Worm (Caenorhabditis elegans): Measurements from ENCODE around the gene clec-133.

DNA sequence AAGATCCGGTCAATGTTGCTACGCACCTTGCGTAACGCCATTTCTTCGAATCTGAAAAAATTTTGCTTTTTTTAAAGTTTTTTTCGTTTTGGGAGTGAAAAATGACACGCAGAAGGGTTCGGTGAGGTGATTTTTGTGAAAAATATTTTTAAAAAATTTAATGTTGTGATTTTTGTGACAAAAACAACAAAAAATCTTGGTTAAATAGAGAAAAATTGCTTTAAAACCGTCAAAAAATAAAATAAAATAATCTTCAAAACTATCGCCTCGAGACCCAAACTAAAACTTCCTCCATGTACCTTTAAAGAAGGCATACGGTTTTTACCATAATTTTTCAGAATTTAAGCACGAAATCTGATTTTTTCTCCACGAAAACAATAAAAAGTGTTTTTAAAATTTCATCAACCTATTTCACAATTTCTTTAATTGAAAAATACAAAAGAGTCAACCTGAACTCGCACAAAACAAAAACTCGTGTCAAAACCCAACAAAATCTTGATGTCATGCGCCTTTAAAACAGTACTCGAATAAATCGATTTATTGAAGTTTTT lies 31.8 kb upstream of the clec-133 start, which contains the start of gene apd-3:
- TF ChIP-seq him-1 (tag; optimal IDR thresholded peaks at IDR 0.05) (no peak), dao-5 (tag; optimal IDR thresholded peaks at IDR 0.05) (no peak)

Data from whole organism, L4/young adult.